Fruit fly (Drosophila melanogaster) whole organism, embryonic: ENCODE measurements around the gene CG4338.

Source experiments
- B-H1 ChIP-seq: fragments of 200-800 bp; sonication (Bioruptor generic); IDR thresholded peaks from 3 replicates; pipeline ENCODE4 v1.3.6; 2022; ENCODE audit warnings: missing biosample characterization, missing genetic modification characterization
- CG10147 ChIP-seq: fragments of 200-800 bp; sonication (Bioruptor generic); optimal IDR thresholded peaks from 2 replicates; lab custom pipeline; 2019; ENCODE audit warnings: missing biosample characterization, mild to moderate bottlenecking, missing genetic modification characterization, moderate library complexity
- CG1024 ChIP-seq: fragments of 200-800 bp; sonication (Bioruptor generic); IDR thresholded peaks from 2 replicates; pipeline ENCODE4 v1.3.6; 2022; ENCODE audit warnings: missing biosample characterization, missing genetic modification characterization
- CG10431 ChIP-seq: fragments of 200-800 bp; sonication (Bioruptor generic); optimal IDR thresholded peaks from 3 replicates; lab custom pipeline; 2018; ENCODE audit warnings: missing biosample characterization, mild to moderate bottlenecking, missing genetic modification characterization
- CG10543 ChIP-seq: fragments of 200-800 bp; sonication (Bioruptor generic); optimal IDR thresholded peaks from 3 replicates; lab custom pipeline; 2017; ENCODE audit warnings: missing biosample characterization, mild to moderate bottlenecking, missing genetic modification characterization, moderate library complexity
- CG11085 ChIP-seq: fragments of 200-800 bp; sonication (Bioruptor generic); IDR thresholded peaks from 2 replicates; pipeline ENCODE4 v1.3.6; 2022; ENCODE audit warnings: missing biosample characterization, missing genetic modification characterization
- CG11093 ChIP-seq: fragments of 200-800 bp; sonication (Bioruptor generic); IDR thresholded peaks from 3 replicates; pipeline ENCODE4 v1.3.6; 2022; ENCODE audit warnings: missing biosample characterization, missing genetic modification characterization
- CG13775 ChIP-seq: fragments of 200-800 bp; sonication (Bioruptor generic); optimal IDR thresholded peaks from 3 replicates; lab custom pipeline; 2017; ENCODE audit warnings: missing biosample characterization, mild to moderate bottlenecking, missing genetic modification characterization
- CG14441 ChIP-seq: fragments of 200-800 bp; sonication (Bioruptor generic); IDR thresholded peaks from 2 replicates; pipeline ENCODE4 v1.3.6; 2022; ENCODE audit warnings: missing biosample characterization, missing genetic modification characterization
- CG15073 ChIP-seq: fragments of 200-800 bp; sonication (Bioruptor generic); optimal IDR thresholded peaks from 2 replicates; lab custom pipeline; 2016; ENCODE audit warnings: missing biosample characterization, missing genetic modification characterization
- CG16779 ChIP-seq: fragments of 200-800 bp; sonication (Bioruptor generic); IDR thresholded peaks from 2 replicates; pipeline ENCODE4 v1.3.6; 2022; ENCODE audit warnings: missing biosample characterization, missing genetic modification characterization
- CG17829 ChIP-seq: fragments of 200-800 bp; optimal IDR thresholded peaks from 2 replicates; lab custom pipeline; 2019; ENCODE audit warnings: missing biosample characterization, mild to moderate bottlenecking, missing genetic modification characterization, moderate library complexity
- CG17912 ChIP-seq: fragments of 200-800 bp; sonication (Bioruptor generic); optimal IDR thresholded peaks from 2 replicates; lab custom pipeline; 2018; ENCODE audit warnings: missing biosample characterization, mild to moderate bottlenecking, missing genetic modification characterization
- CG18262 ChIP-seq: fragments of 200-800 bp; optimal IDR thresholded peaks from 3 replicates; lab custom pipeline; 2019; ENCODE audit warnings: missing biosample characterization, mild to moderate bottlenecking, missing genetic modification characterization, moderate library complexity
- CG18599 ChIP-seq: fragments of 200-800 bp; sonication (Bioruptor generic); optimal IDR thresholded peaks from 3 replicates; lab custom pipeline; 2017; ENCODE audit warnings: missing biosample characterization, missing genetic modification characterization, mild to moderate bottlenecking, moderate library complexity, missing genetic modification reagents
- CG2202 ChIP-seq: fragments of 200-800 bp; sonication (Bioruptor generic); optimal IDR thresholded peaks from 2 replicates; lab custom pipeline; 2018; ENCODE audit warnings: missing biosample characterization, mild to moderate bottlenecking, missing genetic modification characterization
- CG6254 ChIP-seq: fragments of 200-800 bp; sonication (Bioruptor generic); optimal IDR thresholded peaks from 3 replicates; lab custom pipeline; 2017; ENCODE audit warnings: mild to moderate bottlenecking, missing biosample characterization, missing genetic modification reagents, missing genetic modification characterization
- CG7357 ChIP-seq: fragments of 200-800 bp; sonication (Bioruptor generic); IDR thresholded peaks from 3 replicates; pipeline ENCODE4 v1.3.6; 2022; ENCODE audit warnings: missing biosample characterization, missing genetic modification characterization
- CG7963 ChIP-seq: fragments of 200-800 bp; sonication (Bioruptor generic); IDR thresholded peaks from 3 replicates; pipeline ENCODE4 v1.3.6; 2022; ENCODE audit warnings: missing biosample characterization, missing genetic modification characterization; ENCODE audit not compliant: partially characterized antibody
- CG8281 ChIP-seq: fragments of 200-800 bp; sonication (Bioruptor generic); optimal IDR thresholded peaks from 2 replicates; lab custom pipeline; 2018; ENCODE audit warnings: missing biosample characterization, mild to moderate bottlenecking, missing genetic modification characterization, moderate library complexity
- CG8359 ChIP-seq: fragments of 200-800 bp; sonication (Bioruptor generic); optimal IDR thresholded peaks from 2 replicates; lab custom pipeline; 2017; ENCODE audit warnings: missing biosample characterization, mild to moderate bottlenecking, missing genetic modification characterization, borderline replicate concordance
- CG9215 ChIP-seq: fragments of 200-800 bp; sonication (Bioruptor generic); IDR thresholded peaks from 2 replicates; pipeline ENCODE4 v1.3.6; 2022; ENCODE audit warnings: missing biosample characterization, missing genetic modification characterization
- Drgx ChIP-seq: fragments of 200-800 bp; sonication (Bioruptor generic); IDR thresholded peaks from 2 replicates; pipeline ENCODE4 v1.3.6; 2022; ENCODE audit warnings: missing biosample characterization, missing genetic modification characterization
- Ets65A ChIP-seq: fragments of 200-800 bp; sonication (Bioruptor generic); peaks from one replicate; lab custom pipeline; 2016; ENCODE audit warnings: missing biosample characterization, missing genetic modification characterization
- HHEX ChIP-seq: fragments of 200-800 bp; sonication (Bioruptor generic); optimal IDR thresholded peaks from 3 replicates; lab custom pipeline; 2017; ENCODE audit warnings: missing biosample characterization, mild to moderate bottlenecking, missing genetic modification characterization, missing genetic modification reagents
- HLH3B ChIP-seq: fragments of 200-800 bp; sonication (Bioruptor generic); IDR thresholded peaks from 2 replicates; pipeline ENCODE4 v1.3.6; 2022; ENCODE audit warnings: missing biosample characterization, missing genetic modification characterization
- HLH54F ChIP-seq: fragments of 200-800 bp; sonication (Bioruptor generic); optimal IDR thresholded peaks from 3 replicates; lab custom pipeline; 2016; ENCODE audit warnings: missing biosample characterization, missing genetic modification characterization
- Hr51 ChIP-seq, 2 experiments: fragments of 200-800 bp; sonication (Bioruptor generic); optimal IDR thresholded peaks; 2 replicates in 1 of 2; 3 replicates in 1 of 2; lab custom pipeline; 2016 to 2018; ENCODE audit warnings: missing biosample characterization in 2 of 2, missing genetic modification characterization in 2 of 2, mild to moderate bottlenecking in 1 of 2, moderate library complexity in 1 of 2
- Kr ChIP-seq: fragments of 200-800 bp; sonication (Bioruptor generic); optimal IDR thresholded peaks from 2 replicates; lab custom pipeline; 2017; ENCODE audit warnings: missing biosample characterization, mild to moderate bottlenecking, missing genetic modification characterization
- Spps ChIP-seq: fragments of 200-800 bp; sonication (Bioruptor generic); optimal IDR thresholded peaks from 2 replicates; lab custom pipeline; 2018; ENCODE audit warnings: missing biosample characterization, mild to moderate bottlenecking, missing genetic modification characterization
- Ssrp ChIP-seq: fragments of 200-800 bp; sonication (Bioruptor generic); optimal IDR thresholded peaks from 2 replicates; lab custom pipeline; 2018; ENCODE audit warnings: missing biosample characterization, mild to moderate bottlenecking, missing genetic modification characterization, moderate library complexity
- ci ChIP-seq: fragments of 200-800 bp; sonication (Bioruptor generic); IDR thresholded peaks from 3 replicates; pipeline ENCODE4 v1.3.6; 2022; ENCODE audit warnings: missing biosample characterization, missing genetic modification characterization
- dati ChIP-seq: fragments of 200-800 bp; sonication (Bioruptor generic); IDR thresholded peaks from 2 replicates; pipeline ENCODE4 v1.3.6; 2022; ENCODE audit warnings: missing biosample characterization, missing genetic modification characterization
- dimm ChIP-seq: fragments of 200-800 bp; sonication (Bioruptor generic); IDR thresholded peaks from 2 replicates; pipeline ENCODE4 v1.3.6; 2022; ENCODE audit warnings: missing biosample characterization, missing genetic modification characterization
- gem ChIP-seq: fragments of 200-800 bp; sonication (Bioruptor generic); optimal IDR thresholded peaks from 2 replicates; lab custom pipeline; 2019; ENCODE audit warnings: missing biosample characterization, mild to moderate bottlenecking, missing genetic modification characterization, moderate library complexity
- hb ChIP-seq: fragments of 200-800 bp; sonication (Bioruptor generic); IDR thresholded peaks from 3 replicates; pipeline ENCODE4 v1.3.6; 2022; ENCODE audit warnings: missing biosample characterization, missing genetic modification characterization; ENCODE audit not compliant: partially characterized antibody
- hbn ChIP-seq: fragments of 200-800 bp; sonication (Bioruptor generic); IDR thresholded peaks from 2 replicates; pipeline ENCODE4 v1.3.6; 2022; ENCODE audit warnings: missing biosample characterization, missing genetic modification characterization; ENCODE audit not compliant: partially characterized antibody
- her ChIP-seq: fragments of 200-800 bp; sonication (Bioruptor generic); optimal IDR thresholded peaks from 2 replicates; lab custom pipeline; 2016; ENCODE audit warnings: missing biosample characterization, missing genetic modification characterization
- inv ChIP-seq: fragments of 200-800 bp; sonication (Bioruptor generic); IDR thresholded peaks from 2 replicates; pipeline ENCODE4 v1.3.6; 2022; ENCODE audit warnings: missing biosample characterization, missing genetic modification characterization; ENCODE audit not compliant: partially characterized antibody
- lola ChIP-seq, 3 experiments: fragments of >200 bp in 2 of 3; fragments of 200-800 bp in 1 of 3; sonication (Bioruptor generic) in 1 of 3; optimal IDR thresholded peaks; 2 replicates each; lab custom pipeline; 2017 to 2019; ENCODE audit warnings: missing biosample characterization in 3 of 3, missing genetic modification characterization in 3 of 3, mild to moderate bottlenecking in 1 of 3, moderate library complexity in 1 of 3
- phol ChIP-seq: fragments of 200-800 bp; sonication (Bioruptor generic); optimal IDR thresholded peaks from 3 replicates; lab custom pipeline; 2018; ENCODE audit warnings: missing biosample characterization, mild to moderate bottlenecking, missing genetic modification characterization, moderate library complexity
- psq ChIP-seq: fragments of 200-800 bp; sonication (Bioruptor generic); optimal IDR thresholded peaks from 2 replicates; lab custom pipeline; 2017; ENCODE audit warnings: missing biosample characterization, missing genetic modification characterization
- row ChIP-seq: fragments of 200-800 bp; sonication (Bioruptor generic); IDR thresholded peaks from 3 replicates; pipeline ENCODE4 v1.3.6; 2022; ENCODE audit warnings: missing biosample characterization, missing genetic modification characterization
- scrt ChIP-seq: fragments of 200-800 bp; sonication (Bioruptor generic); optimal IDR thresholded peaks from 2 replicates; lab custom pipeline; 2018; ENCODE audit warnings: missing biosample characterization, mild to moderate bottlenecking, missing genetic modification characterization, moderate library complexity
- sd ChIP-seq: fragments of 200-800 bp; sonication (Bioruptor generic); optimal IDR thresholded peaks from 3 replicates; lab custom pipeline; 2018; ENCODE audit warnings: missing biosample characterization, mild to moderate bottlenecking, missing genetic modification characterization, moderate library complexity
- sens-2 ChIP-seq: fragments of 200-800 bp; sonication (Bioruptor generic); IDR thresholded peaks from 2 replicates; pipeline ENCODE4 v1.3.6; 2022; ENCODE audit warnings: missing biosample characterization, missing genetic modification characterization
- sim ChIP-seq: fragments of 200-800 bp; sonication (Bioruptor generic); IDR thresholded peaks from 2 replicates; pipeline ENCODE4 v1.3.6; 2022; ENCODE audit warnings: missing biosample characterization, missing genetic modification characterization
- trh ChIP-seq: fragments of 200-800 bp; sonication (Bioruptor generic); optimal IDR thresholded peaks from 2 replicates; lab custom pipeline; 2016; ENCODE audit warnings: missing biosample characterization, missing genetic modification characterization
- zfh2 ChIP-seq: fragments of 200-800 bp; sonication (Bioruptor generic); optimal IDR thresholded peaks from 2 replicates; lab custom pipeline; 2016; ENCODE audit warnings: missing biosample characterization, missing genetic modification characterization

CG4338 gene

DNA sequence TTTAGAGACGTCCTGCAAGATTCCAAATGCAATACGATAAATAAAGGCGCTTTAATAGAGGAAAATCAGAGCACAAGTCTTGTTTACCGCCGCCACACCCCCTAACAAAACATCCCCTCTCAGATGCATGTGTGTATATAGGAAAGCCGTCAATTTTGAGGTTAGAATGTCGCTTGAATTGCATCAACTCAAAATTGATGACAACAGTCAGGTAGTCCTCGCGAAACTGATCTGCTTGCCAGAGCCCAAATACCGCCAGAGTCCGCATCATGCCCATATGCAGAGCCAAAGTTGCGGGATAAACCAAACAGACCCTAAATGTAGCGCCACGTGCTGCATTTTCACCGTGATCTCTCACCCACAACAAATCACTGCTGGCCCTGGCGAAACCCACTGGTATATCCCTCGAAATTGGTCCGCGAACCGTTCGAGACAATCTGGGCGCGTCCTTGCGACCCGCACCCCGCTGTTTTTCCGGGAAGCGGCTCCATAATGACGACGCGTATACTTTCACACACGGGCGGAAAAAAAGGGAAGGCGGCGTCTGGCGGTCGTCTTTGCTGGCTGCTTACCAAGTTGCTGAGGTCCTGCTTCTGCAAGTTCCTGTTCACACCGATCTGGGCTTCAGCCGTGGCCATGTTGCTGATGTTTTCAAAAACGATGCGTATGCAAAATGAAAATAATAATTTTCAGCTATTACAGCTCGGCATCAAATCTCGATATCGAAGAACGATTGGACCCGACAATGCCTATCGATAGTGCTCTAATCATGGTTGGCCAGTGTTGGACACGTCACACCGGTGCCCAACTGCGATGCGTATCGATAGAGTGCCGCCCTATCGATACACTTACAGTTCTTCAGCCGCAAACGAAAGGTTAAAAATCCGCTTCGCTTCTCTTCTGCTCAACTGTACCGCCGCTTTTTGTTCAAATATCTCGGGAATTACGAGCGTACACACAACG, 12.3 kb upstream of the CG4338 start, which contains the start of the genes eIF2gamma and Set (continued):
- TF ChIP-seq CG10543 (GFP tag; lab: Kevin White, UChicago) (peak; percentile 29), hb (GFP tag; lab: Robert Waterston, UW) (peak; percentile 98), B-H1 (GFP tag; lab: Robert Waterston, UW) (no peak), Hr51 (GFP tag; optimal IDR thresholded peaks at IDR 0.05; lab: Kevin White, UChicago) (peak in 1 of 2 experiments; percentile 14), CG18262 (tag; lab: Kevin White, UChicago) (no peak), trh (no peak), CG10431 (GFP tag; lab: Kevin White, UChicago) (peak; percentile 15), CG9215 (GFP tag; lab: Robert Waterston, UW) (no peak), Kr (GFP tag; lab: Kevin White, UChicago) (no peak), CG17829 (tag; lab: Kevin White, UChicago) (peak; percentile 54), CG16779 (GFP tag; lab: Robert Waterston, UW) (0 out of 2 replicates have a peak, but pooled peaks have one; percentile 6), CG7357 (no peak), gem (tag; lab: Kevin White, UChicago) (no peak), CG11093 (no peak), CG13775 (GFP tag; lab: Kevin White, UChicago) (peak; percentile 11), Spps (no peak), scrt (GFP tag; lab: Kevin White, UChicago) (no peak), sd (tag; lab: Kevin White, UChicago) (no peak), CG8281 (no peak), sim (GFP tag; lab: Robert Waterston, UW) (no peak), CG17912 (GFP tag; lab: Kevin White, UChicago) (peak; percentile 33), sens-2 (0 out of 2 replicates have a peak, but pooled peaks have one; percentile 5), CG15073 (GFP tag; lab: Kevin White, UChicago) (no peak), zfh2 (peak; percentile 59), CG14441 (GFP tag; lab: Robert Waterston, UW) (no peak), CG11085 (no peak), CG6254 (GFP tag; lab: Kevin White, UChicago) (no peak)

DNA sequence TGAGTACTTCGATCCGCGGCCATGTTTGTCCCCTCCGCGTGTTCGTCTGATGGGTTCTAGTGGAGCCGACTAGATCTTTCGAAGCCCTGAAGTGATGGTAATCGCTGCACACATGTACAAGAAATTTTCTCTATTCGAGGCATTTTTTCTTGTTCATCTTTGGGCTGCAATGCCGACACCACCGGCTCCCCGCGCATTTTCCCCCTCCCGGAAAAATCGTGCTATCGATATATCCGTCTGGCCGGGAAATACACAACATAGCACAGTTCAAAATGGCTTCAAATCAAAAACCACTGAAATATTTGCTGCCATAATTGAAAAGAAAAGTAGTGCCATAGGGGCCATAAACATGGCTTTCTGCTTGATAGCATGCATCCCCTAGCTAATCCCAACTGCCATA, 11.4 kb upstream of the CG4338 start:
- TF ChIP-seq CG7963 (GFP tag; lab: Robert Waterston, UW) (no peak), lola (GFP tag; optimal IDR thresholded peaks at IDR 0.05; lab: Kevin White, UChicago) (no peak), dimm (GFP tag; lab: Robert Waterston, UW) (no peak), ci (GFP tag; lab: Robert Waterston, UW) (no peak), inv (GFP tag; lab: Robert Waterston, UW) (no peak), phol (tag; lab: Kevin White, UChicago) (peak; percentile 30), CG1024 (GFP tag; lab: Robert Waterston, UW) (no peak), CG8359 (no peak), Ets65A (GFP tag; lab: Kevin White, UChicago) (no peak), CG18599 (no peak), CG2202 (tag; lab: Kevin White, UChicago) (no peak), HLH3B (no peak), dati (GFP tag; lab: Robert Waterston, UW) (no peak), CG10147 (GFP tag; lab: Kevin White, UChicago) (no peak), hbn (GFP tag; lab: Robert Waterston, UW) (peak; percentile 30), HHEX (no peak), psq (GFP tag; lab: Kevin White, UChicago) (no peak), Ssrp (tag; lab: Kevin White, UChicago) (no peak), her (no peak), CG16779 (GFP tag; lab: Robert Waterston, UW) (no peak), HLH54F (GFP tag; lab: Kevin White, UChicago) (no peak), row (no peak), Drgx (GFP tag; lab: Robert Waterston, UW) (no peak)
